Fruit fly (Drosophila melanogaster): ENCODE data around the gene CG7514.

- TF ChIP-seq CG8301 (tag; optimal IDR thresholded peaks at IDR 0.05) (no peak), Pif1B (GFP tag; optimal IDR thresholded peaks at IDR 0.05) (no peak), D1 (tag; optimal IDR thresholded peaks at IDR 0.05) (no peak), CG4496 (GFP tag; IDR thresholded peaks at IDR 0.05) (no peak), CG13204 (GFP tag; optimal IDR thresholded peaks at IDR 0.05) (no peak), CG9948 (tag; optimal IDR thresholded peaks at IDR 0.05) (no peak), Ets98B (GFP tag; IDR thresholded peaks at IDR 0.05) (no peak), Snoo (tag; optimal IDR thresholded peaks at IDR 0.05) (no peak), CG8159 (tag; optimal IDR thresholded peaks at IDR 0.05) (no peak), fd96Ca (GFP tag; IDR thresholded peaks at IDR 0.05) (no peak)
Measured at dm6 chr3L:4684622-4685276, 3.8 kb downstream of the CG7514 start.

Data from whole organism, pupa.